Worm (Caenorhabditis elegans) whole organism, L1 larva: ENCODE data around the gene hsp-12.2.

ENCODE experiments used
- C04F5.9 ChIP-seq: sonication (generic microtip); optimal IDR thresholded peaks from 2 replicates; lab custom pipeline; 2016; ENCODE audit warnings: missing genetic modification characterization, missing compliant biosample characterization
- C34B4.2 ChIP-seq: sonication (generic microtip); optimal IDR thresholded peaks from 2 replicates; lab custom pipeline; 2017; ENCODE audit warnings: mild to moderate bottlenecking, missing genetic modification characterization, missing compliant biosample characterization
- Y116A8C.19 ChIP-seq: sonication (generic microtip); optimal IDR thresholded peaks from 2 replicates; lab custom pipeline; 2016; ENCODE audit warnings: missing compliant biosample characterization, missing genetic modification characterization, borderline replicate concordance
- aha-1 ChIP-seq: fragments of 150-350 bp; optimal IDR thresholded peaks from 2 replicates; lab custom pipeline; 2014; ENCODE audit warnings: missing biosample characterization, missing genetic modification characterization
- alr-1 ChIP-seq: fragments of 200-800 bp; sonication (Bioruptor generic); optimal IDR thresholded peaks from 2 replicates; lab custom pipeline; 2018; ENCODE audit warnings: borderline replicate concordance, mild to moderate bottlenecking, missing genetic modification characterization, missing compliant biosample characterization
- aly-2 ChIP-seq: fragments of 150-350 bp; optimal IDR thresholded peaks from 2 replicates; lab custom pipeline; 2014; ENCODE audit warnings: missing biosample characterization, missing genetic modification characterization
- ama-1 ChIP-seq: fragments of 150-350 bp; optimal IDR thresholded peaks from 2 replicates; lab custom pipeline; 2014
- ceh-63 ChIP-seq: fragments of 200-800 bp; sonication (Bioruptor generic); optimal IDR thresholded peaks from 2 replicates; lab custom pipeline; 2018; ENCODE audit warnings: mild to moderate bottlenecking, missing genetic modification characterization, missing compliant biosample characterization
- ceh-8 ChIP-seq: fragments of 200-800 bp; sonication (Bioruptor generic); optimal IDR thresholded peaks from 2 replicates; lab custom pipeline; 2018; ENCODE audit warnings: mild to moderate bottlenecking, missing genetic modification characterization, moderate library complexity, missing compliant biosample characterization
- ceh-88 ChIP-seq: fragments of 200-800 bp; sonication (Bioruptor generic); IDR thresholded peaks from 2 replicates; pipeline ENCODE4 v1.3.6; 2022; ENCODE audit warnings: missing genetic modification characterization, missing compliant biosample characterization
- ces-1 ChIP-seq: fragments of 150-350 bp; optimal IDR thresholded peaks from 2 replicates; lab custom pipeline; 2014; ENCODE audit warnings: missing biosample characterization, missing genetic modification reagents, missing genetic modification characterization
- dpl-1 ChIP-seq, 3 experiments: fragments of 150-350 bp in 2 of 3; sonication (generic microtip) in 1 of 3; optimal IDR thresholded peaks; 2 replicates each; lab custom pipeline; 2014 to 2017; ENCODE audit warnings: missing biosample characterization in 3 of 3, missing genetic modification characterization in 3 of 3, missing genetic modification reagents in 3 of 3
- dsc-1 ChIP-seq: sonication (generic microtip); optimal IDR thresholded peaks from 2 replicates; lab custom pipeline; 2016; ENCODE audit warnings: mild to moderate bottlenecking, missing genetic modification characterization, missing compliant biosample characterization
- efl-3 ChIP-seq: fragments of 200-800 bp; sonication (Bioruptor generic); optimal IDR thresholded peaks from 2 replicates; lab custom pipeline; 2018; ENCODE audit warnings: mild to moderate bottlenecking, missing genetic modification characterization, missing compliant biosample characterization
- elt-2 ChIP-seq: sonication (generic microtip); optimal IDR thresholded peaks from 2 replicates; lab custom pipeline; 2016; ENCODE audit warnings: missing genetic modification characterization, mild to moderate bottlenecking, inconsistent platforms, missing compliant biosample characterization, missing genetic modification reagents
- elt-3 ChIP-seq, 6 experiments: fragments of 150-350 bp in 1 of 6; sonication (generic microtip); optimal IDR thresholded peaks; 2 replicates each; lab custom pipeline; 2017 to 2018; ENCODE audit warnings: missing biosample characterization in 6 of 6, missing genetic modification characterization in 6 of 6, inconsistent platforms in 1 of 6
- fkh-10 ChIP-seq: sonication (generic microtip); optimal IDR thresholded peaks from 2 replicates; lab custom pipeline; 2017; ENCODE audit warnings: missing biosample characterization, missing genetic modification reagents, missing genetic modification characterization
- fkh-4 ChIP-seq: sonication (generic microtip); optimal IDR thresholded peaks from 2 replicates; lab custom pipeline; 2016; ENCODE audit warnings: missing compliant biosample characterization, missing genetic modification characterization, borderline replicate concordance
- fkh-8 ChIP-seq: sonication (generic microtip); optimal IDR thresholded peaks from 2 replicates; lab custom pipeline; 2016; ENCODE audit warnings: mild to moderate bottlenecking, missing genetic modification characterization, missing compliant biosample characterization
- grh-1 ChIP-seq: fragments of 200-800 bp; sonication (Bioruptor generic); IDR thresholded peaks from 2 replicates; pipeline ENCODE4 v1.3.6; 2022; ENCODE audit warnings: missing genetic modification reagents, missing genetic modification characterization, missing compliant biosample characterization
- hlh-17 ChIP-seq: fragments of 200-800 bp; sonication (Bioruptor generic); optimal IDR thresholded peaks from 2 replicates; lab custom pipeline; 2018; ENCODE audit warnings: missing genetic modification characterization, mild to moderate bottlenecking, missing compliant biosample characterization, moderate library complexity, borderline replicate concordance
- hlh-4 ChIP-seq: sonication (generic microtip); optimal IDR thresholded peaks from 2 replicates; lab custom pipeline; 2016; ENCODE audit warnings: mild to moderate bottlenecking, missing genetic modification characterization, missing compliant biosample characterization
- hpl-2 ChIP-seq: fragments of 150-350 bp; optimal IDR thresholded peaks from 2 replicates; lab custom pipeline; 2014; ENCODE audit warnings: missing biosample characterization, missing genetic modification reagents, missing genetic modification characterization
- irx-1 ChIP-seq: sonication (generic microtip); optimal IDR thresholded peaks from 2 replicates; lab custom pipeline; 2016; ENCODE audit warnings: missing genetic modification characterization, missing compliant biosample characterization
- isw-1 ChIP-seq: fragments of 200-800 bp; sonication (Bioruptor generic); IDR thresholded peaks from 2 replicates; pipeline ENCODE4 v1.3.6; 2022; ENCODE audit warnings: missing genetic modification characterization, missing compliant biosample characterization
- jun-1 ChIP-seq: fragments of 150-350 bp; optimal IDR thresholded peaks from 2 replicates; lab custom pipeline; 2014; ENCODE audit warnings: missing biosample characterization, missing genetic modification reagents, missing genetic modification characterization
- lin-14 ChIP-seq: fragments of 200-800 bp; sonication (Bioruptor generic); optimal IDR thresholded peaks from 2 replicates; lab custom pipeline; 2018; ENCODE audit warnings: mild to moderate bottlenecking, missing genetic modification characterization, moderate library complexity, missing compliant biosample characterization
- lin-35 ChIP-seq, 2 experiments: fragments of 150-350 bp; optimal IDR thresholded peaks; 2 replicates each; lab custom pipeline; 2014; ENCODE audit warnings: missing biosample characterization in 2 of 2, missing genetic modification characterization in 2 of 2, missing genetic modification reagents in 2 of 2
- lin-39 ChIP-seq: fragments of 150-350 bp; optimal IDR thresholded peaks from 2 replicates; lab custom pipeline; 2014; ENCODE audit warnings: missing biosample characterization, missing genetic modification reagents, missing genetic modification characterization
- mef-2 ChIP-seq: fragments of 150-350 bp; optimal IDR thresholded peaks from 2 replicates; lab custom pipeline; 2014; ENCODE audit warnings: missing biosample characterization, missing genetic modification characterization
- mep-1 ChIP-seq: fragments of 150-350 bp; optimal IDR thresholded peaks from 2 replicates; lab custom pipeline; 2014; ENCODE audit warnings: missing biosample characterization, missing genetic modification characterization
- nhr-11 ChIP-seq: fragments of 150-350 bp; optimal IDR thresholded peaks from 2 replicates; lab custom pipeline; 2014; ENCODE audit warnings: missing biosample characterization, missing genetic modification characterization
- nhr-12 ChIP-seq: sonication (generic microtip); optimal IDR thresholded peaks from 2 replicates; lab custom pipeline; 2017; ENCODE audit warnings: missing biosample characterization, missing genetic modification characterization
- nhr-19 ChIP-seq: fragments of 200-800 bp; sonication (Bioruptor generic); conservative IDR thresholded peaks from 2 replicates; pipeline ENCODE4 v1.3.6; 2022; ENCODE audit warnings: missing genetic modification characterization, missing compliant biosample characterization
- nhr-20 ChIP-seq: sonication (generic microtip); optimal IDR thresholded peaks from 2 replicates; lab custom pipeline; 2016; ENCODE audit warnings: mild to moderate bottlenecking, missing genetic modification characterization, missing compliant biosample characterization
- nhr-77 ChIP-seq: fragments of 150-350 bp; optimal IDR thresholded peaks from 2 replicates; lab custom pipeline; 2014; ENCODE audit warnings: missing biosample characterization, missing genetic modification characterization
- nhr-84 ChIP-seq: sonication (generic microtip); optimal IDR thresholded peaks from 2 replicates; lab custom pipeline; 2017; ENCODE audit warnings: missing biosample characterization, missing genetic modification characterization
- nhr-90 ChIP-seq: sonication (generic microtip); optimal IDR thresholded peaks from 2 replicates; lab custom pipeline; 2016; ENCODE audit warnings: mild to moderate bottlenecking, missing genetic modification characterization, missing compliant biosample characterization; ENCODE audit not compliant: poor library complexity
- pag-3 ChIP-seq: sonication (generic microtip); optimal IDR thresholded peaks from 2 replicates; lab custom pipeline; 2017; ENCODE audit warnings: missing genetic modification characterization, mild to moderate bottlenecking, missing compliant biosample characterization, antibody characterized with exemption, borderline replicate concordance; ENCODE audit not compliant: insufficient read depth
- snpc-4 ChIP-seq: fragments of 150-350 bp; optimal IDR thresholded peaks from 2 replicates; lab custom pipeline; 2014; ENCODE audit warnings: missing biosample characterization, missing genetic modification characterization
- snu-23 ChIP-seq: sonication (generic microtip); optimal IDR thresholded peaks from 2 replicates; lab custom pipeline; 2016; ENCODE audit warnings: missing genetic modification characterization, missing compliant biosample characterization
- sox-4 ChIP-seq: sonication (generic microtip); optimal IDR thresholded peaks from 2 replicates; lab custom pipeline; 2016; ENCODE audit warnings: missing genetic modification characterization, missing compliant biosample characterization
- sup-37 ChIP-seq: fragments of 200-800 bp; sonication (Bioruptor generic); optimal IDR thresholded peaks from 2 replicates; lab custom pipeline; 2018; ENCODE audit warnings: mild to moderate bottlenecking, missing genetic modification characterization, missing compliant biosample characterization
- unc-86 ChIP-seq: sonication (generic microtip); optimal IDR thresholded peaks from 2 replicates; lab custom pipeline; 2016; ENCODE audit warnings: missing genetic modification characterization, missing compliant biosample characterization
- unc-98 ChIP-seq: fragments of 200-800 bp; sonication (Bioruptor generic); IDR thresholded peaks from 2 replicates; pipeline ENCODE4 v1.3.6; 2022; ENCODE audit warnings: missing genetic modification characterization, missing compliant biosample characterization
- zag-1 ChIP-seq: fragments of 150-350 bp; optimal IDR thresholded peaks from 2 replicates; lab custom pipeline; 2014; ENCODE audit warnings: missing biosample characterization, missing genetic modification characterization
- ztf-11 ChIP-seq, 2 experiments: sonication (generic microtip); optimal IDR thresholded peaks; 2 replicates each; lab custom pipeline; 2016 to 2017; ENCODE audit warnings: missing genetic modification characterization in 2 of 2, missing biosample characterization in 1 of 2, missing compliant biosample characterization in 1 of 2
- ztf-4 ChIP-seq: fragments of 150-350 bp; optimal IDR thresholded peaks from 2 replicates; lab custom pipeline; 2014; ENCODE audit warnings: missing biosample characterization, missing genetic modification characterization

The hsp-12.2 gene

DNA sequence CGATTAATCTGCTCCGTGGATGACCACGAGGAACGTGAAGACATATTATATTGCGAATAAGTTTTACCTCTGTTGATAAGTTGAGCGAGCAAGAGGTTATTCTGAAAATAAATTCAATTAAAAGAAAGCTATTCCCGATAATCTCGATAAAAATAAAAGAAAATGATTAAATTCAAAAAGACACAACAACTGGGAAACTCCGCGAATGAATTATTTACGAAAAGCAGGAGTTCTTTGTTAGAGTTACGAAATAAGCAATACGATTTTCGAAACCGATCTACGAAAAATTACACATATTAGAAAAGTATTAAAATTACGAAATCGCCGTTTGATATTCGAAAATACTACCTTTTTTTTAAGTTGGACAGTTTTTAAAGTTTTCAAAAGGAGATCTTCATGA, 25.4 kb downstream of the hsp-12.2 start, which contains the start of gene bath-42:
TSS of gene bath-42 (minus strand) at position 101 of the 400 bp plus-strand sequence.
- TF ChIP-seq Y116A8C.19 (tag; lab: Kevin White, UChicago): no peak
- TF ChIP-seq hpl-2 (GFP tag; lab: Kevin White, UChicago): no peak
- no peak for TF ChIP-seq sup-37 (GFP tag; lab: Kevin White, UChicago)
- TF ChIP-seq irx-1: no peak
- no peak for TF ChIP-seq nhr-84 (tag; lab: Kevin White, UChicago)
- TF ChIP-seq fkh-10 (GFP tag; lab: Kevin White, UChicago): no peak
- TF ChIP-seq ceh-8 (GFP tag; lab: Kevin White, UChicago): no peak
- TF ChIP-seq grh-1 (GFP tag; lab: Robert Waterston, UW): no peak
- TF ChIP-seq jun-1 (tag; lab: Kevin White, UChicago): no peak
- no peak for TF ChIP-seq snpc-4 (tag; lab: Kevin White, UChicago)
- no peak for TF ChIP-seq snu-23 (GFP tag; lab: Kevin White, UChicago)

ce11 chrIII:8163788-8164423, 26.0 kb downstream of the hsp-12.2 start, which contains the start of gene prp-8:
Gene prp-8 (plus strand): TSS chrIII:8164373.
- TF ChIP-seq pag-3 (tag; lab: Kevin White, UChicago) (peak; percentile 62), snu-23 (GFP tag; lab: Kevin White, UChicago) (peak; percentile 94), zag-1 (tag; lab: Kevin White, UChicago) (no peak), lin-14 (peak; percentile 93), ama-1 (lab: Kevin White, UChicago) (peak; percentile 51), mef-2 (tag; lab: Kevin White, UChicago) (peak; percentile 74), fkh-4 (tag; lab: Kevin White, UChicago) (no peak), sox-4 (peak; percentile 55), aha-1 (tag; lab: Kevin White, UChicago) (no peak), unc-86 (tag; lab: Kevin White, UChicago) (peak; percentile 80), Y116A8C.19 (tag; lab: Kevin White, UChicago) (no peak), ztf-11 (tag; optimal IDR thresholded peaks at IDR 0.05; lab: Kevin White, UChicago) (peak in 1 of 2 experiments; percentile 55), grh-1 (GFP tag; lab: Robert Waterston, UW) (peak; percentile 46; the same call in 1 of the 2 replicates), lin-35 (GFP tag; optimal IDR thresholded peaks at IDR 0.05; lab: Kevin White, UChicago) (peak; percentile 95), aly-2 (peak; percentile 42), unc-98 (GFP tag; lab: Robert Waterston, UW) (no peak), nhr-90 (tag; lab: Kevin White, UChicago) (peak; percentile 71), efl-3 (GFP tag; lab: Kevin White, UChicago) (no peak), jun-1 (tag; lab: Kevin White, UChicago) (peak; percentile 79), nhr-19 (GFP tag; lab: Robert Waterston, UW) (peak; percentile 87), ces-1 (GFP tag; lab: Kevin White, UChicago) (no peak), lin-39 (tag; lab: Kevin White, UChicago) (peak; percentile 48), isw-1 (GFP tag; lab: Robert Waterston, UW) (peak; percentile 89), alr-1 (tag; lab: Kevin White, UChicago) (no peak), dsc-1 (tag; lab: Kevin White, UChicago) (peak; percentile 76), C04F5.9 (peak; percentile 35), hlh-17 (GFP tag; lab: Kevin White, UChicago) (no peak), nhr-12 (tag; lab: Kevin White, UChicago) (no peak), hlh-4 (no peak), nhr-20 (peak; percentile 90), ceh-63 (GFP tag; lab: Kevin White, UChicago) (no peak), ztf-4 (tag; lab: Kevin White, UChicago) (peak; percentile 69), elt-3 (tag; optimal IDR thresholded peaks at IDR 0.05; lab: Kevin White, UChicago) (peak in 3 of 6 experiments; percentile 67 to 81 (median 75)), mep-1 (tag; lab: Kevin White, UChicago) (peak; percentile 96), C34B4.2 (tag; lab: Kevin White, UChicago) (no peak), ceh-88 (GFP tag; lab: Robert Waterston, UW) (peak; percentile 48; the same call in 1 of the 2 replicates), nhr-11 (tag; lab: Kevin White, UChicago) (no peak), ceh-8 (GFP tag; lab: Kevin White, UChicago) (peak; percentile 44), dpl-1 (GFP tag; optimal IDR thresholded peaks at IDR 0.05; lab: Kevin White, UChicago) (peak; percentile 92 to 95 (median 93)), fkh-8 (tag; lab: Kevin White, UChicago) (peak; percentile 93), nhr-77 (tag; lab: Kevin White, UChicago) (peak; percentile 85), elt-2 (tag; lab: Kevin White, UChicago) (peak; percentile 33)
